Fruit fly (Drosophila melanogaster) whole organism, adult: ENCODE data around the gene CG14154.
A peak's percentile ranks its signal among the peaks of the same experiment; 100 is the strongest.

Experiments used
- CG11617 ChIP-seq: fragments of 200-800 bp; sonication (Bioruptor generic); optimal IDR thresholded peaks from 2 replicates; lab custom pipeline; 2017; ENCODE audit warnings: mild to moderate bottlenecking, missing biosample characterization, missing genetic modification reagents, missing genetic modification characterization
- CG33017 ChIP-seq: fragments of 200-800 bp; sonication (Bioruptor generic); optimal IDR thresholded peaks from 2 replicates; lab custom pipeline; 2018; ENCODE audit warnings: missing biosample characterization, mild to moderate bottlenecking, missing genetic modification characterization, moderate library complexity
- CG7101 ChIP-seq: fragments of 200-800 bp; sonication (Bioruptor generic); optimal IDR thresholded peaks from 2 replicates; lab custom pipeline; 2018; ENCODE audit warnings: missing biosample characterization, mild to moderate bottlenecking, missing genetic modification characterization, moderate library complexity
- Mnt ChIP-seq: fragments of 200-800 bp; sonication (Bioruptor generic); optimal IDR thresholded peaks from 2 replicates; lab custom pipeline; 2016; ENCODE audit warnings: missing biosample characterization, mild to moderate bottlenecking, missing genetic modification characterization
- ovo ChIP-seq: fragments of 200-800 bp; sonication (Bioruptor generic); optimal IDR thresholded peaks from 2 replicates; lab custom pipeline; 2016; ENCODE audit warnings: missing biosample characterization, missing genetic modification characterization
- tj ChIP-seq: fragments of 200-800 bp; sonication (Bioruptor generic); optimal IDR thresholded peaks from 3 replicates; lab custom pipeline; 2017; ENCODE audit warnings: missing biosample characterization, mild to moderate bottlenecking, missing genetic modification characterization, moderate library complexity
- toe ChIP-seq: fragments of 200-800 bp; sonication (Bioruptor generic); optimal IDR thresholded peaks from 2 replicates; lab custom pipeline; 2016; ENCODE audit warnings: missing biosample characterization, missing genetic modification characterization

DNA sequence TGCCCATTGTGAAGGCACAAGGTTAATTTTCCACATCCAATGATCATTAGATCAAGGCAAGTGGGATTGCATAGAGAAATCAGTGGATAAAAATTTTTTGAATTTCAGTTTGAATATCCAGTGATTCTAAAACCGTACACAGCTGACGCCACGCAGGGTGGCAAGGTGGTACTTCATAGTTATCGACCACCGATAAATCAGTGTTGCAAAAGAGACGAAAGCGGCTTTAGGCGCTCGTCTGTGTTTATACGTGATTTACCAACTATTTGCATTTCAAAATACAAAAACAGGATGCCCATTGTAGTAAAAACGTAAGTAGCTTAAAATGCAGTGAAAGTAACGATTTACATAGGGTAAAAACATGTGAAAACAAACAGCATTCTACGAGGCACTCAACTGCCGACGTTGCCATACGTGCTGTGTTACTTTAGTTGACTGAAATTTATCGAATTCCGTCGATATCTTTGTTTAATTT, 10.8 kb upstream of the CG14154 start, which contains the start of the genes CG42535, CG34001 and hay:
- TF ChIP-seq tj (GFP tag; lab: Kevin White, UChicago) (no peak), toe (GFP tag; lab: Kevin White, UChicago) (no peak), CG33017 (tag; lab: Kevin White, UChicago) (no peak), ovo (GFP tag; lab: Kevin White, UChicago) (no peak), CG11617 (no peak), CG7101 (tag; lab: Kevin White, UChicago) (peak; percentile 11), Mnt (GFP tag; lab: Kevin White, UChicago) (no peak)
